Fruit fly (Drosophila melanogaster) whole organism, pupa: ENCODE measurements around the gene CG14174.
A peak's percentile ranks its signal among the peaks of the same experiment; 100 is the strongest.

Experiments used
- CG10348 ChIP-seq: fragments of 200-800 bp; sonication (Bioruptor generic); IDR thresholded peaks from 2 replicates; pipeline ENCODE4 v1.3.6; 2022; ENCODE audit warnings: missing biosample characterization, missing genetic modification characterization
- CG12605 ChIP-seq: fragments of 200-800 bp; sonication (Bioruptor generic); IDR thresholded peaks from 2 replicates; pipeline ENCODE4 v1.3.6; 2022; ENCODE audit warnings: missing biosample characterization, missing genetic modification characterization
- CG13204 ChIP-seq: fragments of 200-800 bp; sonication (Bioruptor generic); optimal IDR thresholded peaks from 2 replicates; lab custom pipeline; 2018; ENCODE audit warnings: missing biosample characterization, mild to moderate bottlenecking, missing genetic modification characterization, moderate library complexity
- CG14655 ChIP-seq: fragments of 200-800 bp; sonication (Bioruptor generic); optimal IDR thresholded peaks from 3 replicates; lab custom pipeline; 2017; ENCODE audit warnings: mild to moderate bottlenecking, missing biosample characterization, missing genetic modification reagents, missing genetic modification characterization
- CG15710 ChIP-seq: fragments of 200-800 bp; sonication (Bioruptor generic); optimal IDR thresholded peaks from 2 replicates; lab custom pipeline; 2018; ENCODE audit warnings: missing biosample characterization, mild to moderate bottlenecking, missing genetic modification characterization, moderate library complexity
- CG17806 ChIP-seq: fragments of 200-800 bp; sonication (Bioruptor generic); optimal IDR thresholded peaks from 2 replicates; lab custom pipeline; 2018; ENCODE audit warnings: missing biosample characterization, mild to moderate bottlenecking, missing genetic modification characterization, moderate library complexity
- CG32121 ChIP-seq: fragments of 200-800 bp; sonication (Bioruptor generic); IDR thresholded peaks from 2 replicates; pipeline ENCODE4 v1.3.6; 2022; ENCODE audit warnings: missing biosample characterization, missing genetic modification characterization
- CG34367 ChIP-seq: fragments of 200-800 bp; sonication (Bioruptor generic); optimal IDR thresholded peaks from 2 replicates; lab custom pipeline; 2018; ENCODE audit warnings: missing biosample characterization, mild to moderate bottlenecking, missing genetic modification characterization
- CG4496 ChIP-seq: fragments of 200-800 bp; sonication (Bioruptor generic); IDR thresholded peaks from 3 replicates; pipeline ENCODE4 v1.3.6; 2022; ENCODE audit warnings: missing biosample characterization, missing genetic modification characterization
- CG8159 ChIP-seq: fragments of 200-800 bp; sonication (Bioruptor generic); optimal IDR thresholded peaks from 3 replicates; lab custom pipeline; 2018; ENCODE audit warnings: missing biosample characterization, mild to moderate bottlenecking, missing genetic modification characterization, moderate library complexity
- CG8301 ChIP-seq: fragments of 200-800 bp; sonication (Bioruptor generic); optimal IDR thresholded peaks from 2 replicates; lab custom pipeline; 2018; ENCODE audit warnings: missing biosample characterization, mild to moderate bottlenecking, missing genetic modification characterization
- CG9948 ChIP-seq: fragments of 200-800 bp; sonication (Bioruptor generic); optimal IDR thresholded peaks from 2 replicates; lab custom pipeline; 2018; ENCODE audit warnings: missing biosample characterization, mild to moderate bottlenecking, missing genetic modification characterization, moderate library complexity
- D1 ChIP-seq: fragments of 200-800 bp; sonication (Bioruptor generic); optimal IDR thresholded peaks from 2 replicates; lab custom pipeline; 2018; ENCODE audit warnings: missing biosample characterization, mild to moderate bottlenecking, missing genetic modification characterization, moderate library complexity
- EcR ChIP-seq: fragments of 200-800 bp; sonication (Bioruptor generic); optimal IDR thresholded peaks from 3 replicates; lab custom pipeline; 2019; ENCODE audit warnings: missing biosample characterization, missing genetic modification characterization, mild to moderate bottlenecking, moderate library complexity, missing genetic modification reagents
- Ets98B ChIP-seq: fragments of 200-800 bp; sonication (Bioruptor generic); IDR thresholded peaks from 2 replicates; pipeline ENCODE4 v1.3.6; 2022; ENCODE audit warnings: missing biosample characterization, missing genetic modification characterization
- Pif1A ChIP-seq: fragments of 200-800 bp; sonication (Bioruptor generic); optimal IDR thresholded peaks from 3 replicates; lab custom pipeline; 2016; ENCODE audit warnings: missing biosample characterization, missing genetic modification characterization
- Pif1B ChIP-seq: fragments of 200-800 bp; sonication (Bioruptor generic); optimal IDR thresholded peaks from 3 replicates; lab custom pipeline; 2016; ENCODE audit warnings: missing biosample characterization, missing genetic modification characterization
- Snoo ChIP-seq: fragments of 200-800 bp; sonication (Bioruptor generic); optimal IDR thresholded peaks from 3 replicates; lab custom pipeline; 2017; ENCODE audit warnings: missing biosample characterization, mild to moderate bottlenecking, missing genetic modification characterization, inconsistent platforms
- fd96Ca ChIP-seq: fragments of 200-800 bp; sonication (Bioruptor generic); IDR thresholded peaks from 3 replicates; pipeline ENCODE4 v1.3.6; 2022; ENCODE audit warnings: missing biosample characterization, missing genetic modification characterization
- gl ChIP-seq: fragments of 200-800 bp; sonication (Bioruptor generic); optimal IDR thresholded peaks from 2 replicates; lab custom pipeline; 2018; ENCODE audit warnings: missing biosample characterization, mild to moderate bottlenecking, missing genetic modification characterization
- rn ChIP-seq: fragments of 200-800 bp; sonication (Bioruptor generic); IDR thresholded peaks from 2 replicates; pipeline ENCODE4 v1.3.6; 2022; ENCODE audit warnings: missing biosample characterization, missing genetic modification characterization

CG14174 gene

DNA sequence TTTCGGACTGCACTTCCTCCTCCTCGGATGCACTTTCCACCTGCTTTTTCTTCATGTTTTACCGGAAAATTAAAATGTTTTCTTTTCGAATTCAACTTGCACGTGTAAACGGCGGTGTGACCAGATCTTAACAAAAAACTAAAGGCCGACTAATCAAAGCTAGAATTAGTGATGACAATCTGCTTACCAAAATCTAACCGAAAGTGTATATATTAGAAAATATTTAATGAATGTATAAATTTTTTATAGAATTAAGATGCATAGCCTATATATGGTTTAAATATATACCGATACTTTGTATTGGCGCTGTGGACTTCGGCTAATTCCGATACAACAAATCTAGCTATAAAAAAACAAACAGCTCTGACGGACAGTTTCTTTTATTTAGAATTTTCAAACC, at the start of gene CG14174, which contains the start of gene CG18178:
CG14174 (plus strand) TSS at position 400 of the 400 bp plus-strand sequence.
CG18178 (minus strand) TSS at position 216 of the 400 bp plus-strand sequence.
- TF ChIP-seq CG8301 (tag; lab: Kevin White, UChicago) (no peak), Snoo (tag; lab: Kevin White, UChicago) (peak; percentile 50), CG9948 (tag; lab: Kevin White, UChicago) (peak; percentile 47), Ets98B (GFP tag; lab: Robert Waterston, UW) (0 out of 2 replicates have a peak, but pooled peaks have one; percentile 15), CG12605 (GFP tag; lab: Robert Waterston, UW) (peak; percentile 48; the same call in 1 of the 2 replicates), Pif1A (GFP tag; lab: Kevin White, UChicago) (no peak), EcR (GFP tag; lab: Kevin White, UChicago) (no peak), CG17806 (tag; lab: Kevin White, UChicago) (peak; percentile 36), CG8159 (tag; lab: Kevin White, UChicago) (peak; percentile 75), CG15710 (tag; lab: Kevin White, UChicago) (peak; percentile 73), CG14655 (no peak), Pif1B (GFP tag; lab: Kevin White, UChicago) (no peak), CG10348 (no peak), fd96Ca (GFP tag; lab: Robert Waterston, UW) (no peak), D1 (tag; lab: Kevin White, UChicago) (no peak), CG13204 (no peak), rn (GFP tag; lab: Robert Waterston, UW) (no peak), gl (tag; lab: Kevin White, UChicago) (no peak), CG32121 (GFP tag; lab: Robert Waterston, UW) (peak; percentile 25; the same call in 1 of the 2 replicates), CG34367 (tag; lab: Kevin White, UChicago) (peak; percentile 25), CG4496 (GFP tag; lab: Robert Waterston, UW) (peak; percentile 37; the same call in 2 of the 3 replicates)
- TF ChIP-seq, all 21 proteins: peak for 10

DNA sequence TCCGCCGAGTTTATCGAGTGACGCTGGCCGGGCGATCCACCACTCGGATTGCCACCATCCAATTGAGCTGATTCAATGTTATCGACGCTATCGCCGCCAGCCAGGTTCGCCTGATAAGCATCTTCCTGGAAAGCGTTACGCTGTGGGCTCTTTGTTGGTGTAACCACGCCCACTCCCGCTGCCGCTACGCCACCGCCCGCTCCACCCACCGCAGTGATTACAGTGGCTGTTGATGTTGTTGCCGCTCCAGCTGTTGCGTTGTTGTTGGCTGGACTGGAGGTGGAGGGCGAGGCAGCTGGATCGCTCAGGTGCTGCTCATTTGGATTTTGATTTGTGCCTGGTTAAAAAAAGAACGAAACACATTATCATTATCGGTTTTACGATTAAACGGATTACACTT, 47.8 kb upstream of the CG14174 start:
- TF ChIP-seq CG15710 (tag; lab: Kevin White, UChicago) (no peak), CG13204 (peak; percentile 10)

DNA sequence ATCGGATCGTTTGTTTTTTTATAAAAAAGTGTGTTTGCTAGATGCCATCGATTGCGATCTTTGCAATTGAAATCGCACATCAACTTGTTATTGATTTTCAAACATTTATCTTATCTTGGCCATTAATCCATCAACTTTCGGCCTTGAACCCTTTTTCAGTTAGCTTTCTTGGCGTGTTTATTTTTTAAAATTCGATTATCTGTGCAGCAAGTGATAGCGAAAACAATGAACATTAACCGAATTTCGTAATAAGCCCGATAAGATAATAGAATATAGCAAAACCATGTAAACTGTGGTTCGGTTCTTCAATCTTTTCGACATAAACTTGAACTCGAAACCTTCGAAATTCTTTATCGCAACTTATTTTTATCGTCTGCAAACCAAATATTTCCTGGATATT, 44.8 kb upstream of the CG14174 start:
- TF ChIP-seq CG14655 (no peak), CG34367 (tag; lab: Kevin White, UChicago) (no peak), CG17806 (tag; lab: Kevin White, UChicago) (no peak), fd96Ca (GFP tag; lab: Robert Waterston, UW) (no peak), EcR (GFP tag; lab: Kevin White, UChicago) (no peak), gl (tag; lab: Kevin White, UChicago) (no peak)
- TF ChIP-seq, all 21 proteins: peak for 0

DNA sequence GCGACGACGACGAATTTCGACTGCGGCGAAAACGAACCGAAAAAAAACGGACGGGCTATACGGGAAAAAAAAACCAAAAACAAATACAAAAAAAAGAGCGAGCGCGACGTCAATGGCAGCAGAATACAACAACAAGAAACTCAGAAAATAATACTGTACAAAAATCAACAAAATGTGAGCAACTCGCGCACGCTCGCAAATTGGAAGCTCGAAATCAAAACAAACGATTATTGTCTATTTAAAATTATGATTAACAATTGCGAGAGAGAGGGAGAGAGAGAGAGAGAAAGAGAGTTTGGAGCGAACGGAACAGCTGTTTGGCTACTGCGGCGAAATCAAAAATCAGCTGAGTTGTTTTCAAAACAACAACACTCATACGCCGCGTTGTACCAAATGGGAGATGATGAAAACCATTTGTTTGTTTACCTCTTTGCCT, 43.6 kb upstream of the CG14174 start:
- TF ChIP-seq CG8301 (tag; lab: Kevin White, UChicago): no peak
- no peak for TF ChIP-seq CG9948 (tag; lab: Kevin White, UChicago)
- TF ChIP-seq fd96Ca (GFP tag; lab: Robert Waterston, UW): no peak; the same call in 1 of the 3 replicates
- TF ChIP-seq Snoo (tag; lab: Kevin White, UChicago): peak; percentile 84
- no peak for TF ChIP-seq CG34367 (tag; lab: Kevin White, UChicago)
- no peak for TF ChIP-seq CG8159 (tag; lab: Kevin White, UChicago)
- TF ChIP-seq gl (tag; lab: Kevin White, UChicago): no peak
- TF ChIP-seq CG4496 (GFP tag; lab: Robert Waterston, UW): peak; percentile 88
- peak; percentile 17 for TF ChIP-seq Pif1B (GFP tag; lab: Kevin White, UChicago)
- peak; percentile 91 for TF ChIP-seq CG12605 (GFP tag; lab: Robert Waterston, UW)
- no peak for TF ChIP-seq CG17806 (tag; lab: Kevin White, UChicago)
- no peak for TF ChIP-seq EcR (GFP tag; lab: Kevin White, UChicago)
- TF ChIP-seq Pif1A (GFP tag; lab: Kevin White, UChicago): peak; percentile 66
- no peak for TF ChIP-seq CG13204
- TF ChIP-seq CG32121 (GFP tag; lab: Robert Waterston, UW): peak; percentile 73
- TF ChIP-seq rn (GFP tag; lab: Robert Waterston, UW): 0 out of 2 replicates have a peak, but pooled peaks have one; percentile 14
- peak; percentile 55 for TF ChIP-seq CG14655
- no peak for TF ChIP-seq CG15710 (tag; lab: Kevin White, UChicago)
- peak; percentile 79 for TF ChIP-seq Ets98B (GFP tag; lab: Robert Waterston, UW)
- TF ChIP-seq D1 (tag; lab: Kevin White, UChicago): no peak
- TF ChIP-seq CG10348: no peak

DNA sequence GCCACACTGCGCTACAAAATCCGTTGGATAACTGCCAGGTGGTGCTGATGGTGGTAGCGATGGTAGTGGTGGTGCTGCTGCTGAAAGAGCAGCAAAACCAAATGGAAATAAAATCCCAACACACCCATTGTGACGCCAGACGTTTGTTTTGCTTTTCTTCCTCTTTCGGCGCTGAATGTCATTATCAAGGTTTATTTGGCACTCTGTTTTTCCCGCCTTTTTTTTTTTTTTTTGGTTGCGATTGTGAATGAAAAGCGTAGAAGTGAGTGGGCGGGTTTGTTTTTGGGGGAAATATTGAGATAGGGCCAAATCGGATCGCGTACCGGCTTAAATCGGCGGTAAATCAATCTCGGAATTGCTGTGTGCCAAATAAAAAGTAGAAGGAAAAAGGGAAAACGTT, 41.9 kb upstream of the CG14174 start:
- TF ChIP-seq D1 (tag; lab: Kevin White, UChicago): no peak

- peak; percentile 43 for TF ChIP-seq Pif1A (GFP tag; lab: Kevin White, UChicago)
- TF ChIP-seq CG12605 (GFP tag; lab: Robert Waterston, UW): no peak
- peak; percentile 3 for TF ChIP-seq CG17806 (tag; lab: Kevin White, UChicago)
- TF ChIP-seq CG9948 (tag; lab: Kevin White, UChicago): no peak
- TF ChIP-seq EcR (GFP tag; lab: Kevin White, UChicago): peak; percentile 85
- peak; percentile 20 for TF ChIP-seq Pif1B (GFP tag; lab: Kevin White, UChicago)
- no peak for TF ChIP-seq rn (GFP tag; lab: Robert Waterston, UW)
- TF ChIP-seq CG8301 (tag; lab: Kevin White, UChicago): peak; percentile 16
- TF ChIP-seq, all 21 proteins: peak for 5
Observed at dm6 chr3L:9678007-9678497, 41.1 kb upstream of the CG14174 start.
